Fruit fly (Drosophila melanogaster) whole organism, adult: ENCODE data around the gene CG32299.

Experiments
- CG11617 ChIP-seq: fragments of 200-800 bp; sonication (Bioruptor generic); optimal IDR thresholded peaks from 2 replicates; lab custom pipeline; 2017; ENCODE audit warnings: mild to moderate bottlenecking, missing biosample characterization, missing genetic modification reagents, missing genetic modification characterization
- CG12768 ChIP-seq: fragments of 200-800 bp; sonication (Bioruptor generic); optimal IDR thresholded peaks from 2 replicates; lab custom pipeline; 2017; ENCODE audit warnings: missing biosample characterization, missing genetic modification characterization, mild to moderate bottlenecking, moderate library complexity, missing genetic modification reagents
- CG14711 ChIP-seq: fragments of 200-800 bp; sonication (Bioruptor generic); optimal IDR thresholded peaks from 2 replicates; lab custom pipeline; 2018; ENCODE audit warnings: missing biosample characterization, mild to moderate bottlenecking, missing genetic modification characterization, moderate library complexity
- CG1620 ChIP-seq: fragments of 200-800 bp; sonication (Bioruptor generic); optimal IDR thresholded peaks from 2 replicates; lab custom pipeline; 2016; ENCODE audit warnings: missing biosample characterization, missing genetic modification characterization
- CG33017 ChIP-seq: fragments of 200-800 bp; sonication (Bioruptor generic); optimal IDR thresholded peaks from 2 replicates; lab custom pipeline; 2018; ENCODE audit warnings: missing biosample characterization, mild to moderate bottlenecking, missing genetic modification characterization, moderate library complexity
- CG5204 ChIP-seq: fragments of 200-800 bp; sonication (Bioruptor generic); optimal IDR thresholded peaks from 2 replicates; lab custom pipeline; 2016; ENCODE audit warnings: missing biosample characterization, missing genetic modification characterization
- CG7045 ChIP-seq: fragments of 200-800 bp; sonication (Bioruptor generic); optimal IDR thresholded peaks from 2 replicates; lab custom pipeline; 2017; ENCODE audit warnings: missing biosample characterization, mild to moderate bottlenecking, missing genetic modification characterization
- CG7101 ChIP-seq: fragments of 200-800 bp; sonication (Bioruptor generic); optimal IDR thresholded peaks from 2 replicates; lab custom pipeline; 2018; ENCODE audit warnings: missing biosample characterization, mild to moderate bottlenecking, missing genetic modification characterization, moderate library complexity
- Clk ChIP-seq: fragments of 200-800 bp; sonication (Bioruptor generic); optimal IDR thresholded peaks from 2 replicates; lab custom pipeline; 2017; ENCODE audit warnings: missing biosample characterization, missing genetic modification characterization
- Crg-1 ChIP-seq: fragments of 200-800 bp; sonication (Bioruptor generic); optimal IDR thresholded peaks from 2 replicates; lab custom pipeline; 2016; ENCODE audit warnings: missing biosample characterization, missing genetic modification characterization
- Hr96 ChIP-seq: fragments of 200-800 bp; sonication (Bioruptor generic); optimal IDR thresholded peaks from 2 replicates; lab custom pipeline; 2016; ENCODE audit warnings: missing biosample characterization, missing genetic modification characterization
- Mnt ChIP-seq: fragments of 200-800 bp; sonication (Bioruptor generic); optimal IDR thresholded peaks from 2 replicates; lab custom pipeline; 2016; ENCODE audit warnings: missing biosample characterization, mild to moderate bottlenecking, missing genetic modification characterization
- bab1 ChIP-seq: fragments of 200-800 bp; sonication (Bioruptor generic); optimal IDR thresholded peaks from 3 replicates; lab custom pipeline; 2019; ENCODE audit warnings: missing biosample characterization, mild to moderate bottlenecking, missing genetic modification characterization, moderate library complexity
- cic ChIP-seq: fragments of 200-800 bp; sonication (Bioruptor generic); optimal IDR thresholded peaks from 2 replicates; lab custom pipeline; 2017; ENCODE audit warnings: missing biosample characterization, mild to moderate bottlenecking, missing genetic modification characterization, moderate library complexity
- cnc ChIP-seq, 2 experiments: fragments of >200 bp; optimal IDR thresholded peaks; 2 replicates each; lab custom pipeline; 2017
- kay ChIP-seq: fragments of 200-800 bp; sonication (Bioruptor generic); peaks from one replicate; lab custom pipeline; 2016; ENCODE audit warnings: missing biosample characterization, missing genetic modification characterization, borderline replicate concordance
- ovo ChIP-seq: fragments of 200-800 bp; sonication (Bioruptor generic); optimal IDR thresholded peaks from 2 replicates; lab custom pipeline; 2016; ENCODE audit warnings: missing biosample characterization, missing genetic modification characterization
- pad ChIP-seq: fragments of 200-800 bp; sonication (Bioruptor generic); optimal IDR thresholded peaks from 3 replicates; lab custom pipeline; 2017; ENCODE audit warnings: missing biosample characterization, missing genetic modification characterization, mild to moderate bottlenecking, moderate library complexity, missing genetic modification reagents
- tj ChIP-seq: fragments of 200-800 bp; sonication (Bioruptor generic); optimal IDR thresholded peaks from 3 replicates; lab custom pipeline; 2017; ENCODE audit warnings: missing biosample characterization, mild to moderate bottlenecking, missing genetic modification characterization, moderate library complexity
- toe ChIP-seq: fragments of 200-800 bp; sonication (Bioruptor generic); optimal IDR thresholded peaks from 2 replicates; lab custom pipeline; 2016; ENCODE audit warnings: missing biosample characterization, missing genetic modification characterization

Gene CG32299

dm6 chr3L:2379472-2379871, 11.3 kb downstream of the CG32299 start:
- TF ChIP-seq cnc (optimal IDR thresholded peaks at IDR 0.05; lab: Kevin White, UChicago) (no peak), CG11617 (GFP tag; lab: Kevin White, UChicago) (no peak), pad (GFP tag; lab: Kevin White, UChicago) (no peak), CG7101 (tag; lab: Kevin White, UChicago) (no peak), CG14711 (no peak), CG7045 (no peak)

- TF ChIP-seq CG14711 (no peak), CG7045 (no peak), CG33017 (tag; lab: Kevin White, UChicago) (no peak), Mnt (no peak)
These were observed 12.2 kb downstream of the CG32299 start for dm6 chr3L:2378549-2378948.

- TF ChIP-seq Hr96 (GFP tag; lab: Kevin White, UChicago) (no peak), Crg-1 (GFP tag; lab: Kevin White, UChicago) (no peak), pad (GFP tag; lab: Kevin White, UChicago) (peak; percentile 27), kay (GFP tag; lab: Kevin White, UChicago) (peak; percentile 92), CG7101 (tag; lab: Kevin White, UChicago) (peak; percentile 4), CG1620 (GFP tag; lab: Kevin White, UChicago) (peak; percentile 6), bab1 (GFP tag; lab: Kevin White, UChicago) (peak; percentile 42), Mnt (peak; percentile 48), toe (GFP tag; lab: Kevin White, UChicago) (no peak)
These were observed 13.5 kb downstream of the CG32299 start, which contains the start of the genes CG15877 and Svil for dm6 chr3L:2377114-2377783. TSS of gene CG15877 (minus strand) at chr3L:2377556. TSS of gene Svil (plus strand) at chr3L:2377655.

- TF ChIP-seq CG7101 (tag; lab: Kevin White, UChicago) (peak; percentile 99), CG1620 (GFP tag; lab: Kevin White, UChicago) (peak; percentile 99), CG14711 (peak; percentile 98), Clk (GFP tag; lab: Kevin White, UChicago) (peak; percentile 98), CG12768 (peak; percentile 99), Mnt (peak; percentile 100), Crg-1 (GFP tag; lab: Kevin White, UChicago) (peak; percentile 99), CG5204 (GFP tag; lab: Kevin White, UChicago) (peak; percentile 99), cnc (optimal IDR thresholded peaks at IDR 0.05; lab: Kevin White, UChicago) (no peak), CG11617 (GFP tag; lab: Kevin White, UChicago) (peak; percentile 98), CG7045 (peak; percentile 99), ovo (GFP tag; lab: Kevin White, UChicago) (peak; percentile 97), Hr96 (GFP tag; lab: Kevin White, UChicago) (peak; percentile 99), cic (GFP tag; lab: Kevin White, UChicago) (peak; percentile 91), bab1 (GFP tag; lab: Kevin White, UChicago) (peak; percentile 99), kay (GFP tag; lab: Kevin White, UChicago) (peak; percentile 97), CG33017 (tag; lab: Kevin White, UChicago) (peak; percentile 99), tj (GFP tag; lab: Kevin White, UChicago) (peak; percentile 91), toe (GFP tag; lab: Kevin White, UChicago) (peak; percentile 100), pad (GFP tag; lab: Kevin White, UChicago) (peak; percentile 94)
These were observed 17.3 kb downstream of the CG32299 start, which contains the start of the genes mRpL23 and CG9004 for dm6 chr3L:2373421-2374043. TSS of gene mRpL23 (minus strand) at chr3L:2373704. TSS of gene CG9004 (plus strand) at chr3L:2373728.

- TF ChIP-seq Mnt = peak; percentile 38
- TF ChIP-seq Crg-1 (GFP tag; lab: Kevin White, UChicago) = no peak
- peak; percentile 22 for TF ChIP-seq pad (GFP tag; lab: Kevin White, UChicago)
- peak; percentile 62 for TF ChIP-seq ovo (GFP tag; lab: Kevin White, UChicago)
- peak; percentile 29 for TF ChIP-seq tj (GFP tag; lab: Kevin White, UChicago)
- peak; percentile 59 for TF ChIP-seq CG7101 (tag; lab: Kevin White, UChicago)
- no peak for TF ChIP-seq cic (GFP tag; lab: Kevin White, UChicago)
- TF ChIP-seq bab1 (GFP tag; lab: Kevin White, UChicago) = peak; percentile 84
- no peak for TF ChIP-seq Hr96 (GFP tag; lab: Kevin White, UChicago)
- peak; percentile 30 for TF ChIP-seq toe (GFP tag; lab: Kevin White, UChicago)
- TF ChIP-seq kay (GFP tag; lab: Kevin White, UChicago) = peak; percentile 55
- TF ChIP-seq CG7045 = peak; percentile 44
- TF ChIP-seq CG1620 (GFP tag; lab: Kevin White, UChicago) = peak; percentile 43
- no peak for TF ChIP-seq cnc (optimal IDR thresholded peaks at IDR 0.05; lab: Kevin White, UChicago)
- no peak for TF ChIP-seq CG33017 (tag; lab: Kevin White, UChicago)
- peak; percentile 44 for TF ChIP-seq CG11617 (GFP tag; lab: Kevin White, UChicago)
- peak; percentile 52 for TF ChIP-seq CG14711
- TF ChIP-seq Clk (GFP tag; lab: Kevin White, UChicago) = no peak
These were observed 18.9 kb downstream of the CG32299 start, which contains the start of the genes CG1317 and CG8993 for dm6 chr3L:2371882-2372281. TSS of gene CG1317 (minus strand) at chr3L:2371939. TSS of gene CG8993 (plus strand) at chr3L:2372199.

dm6 chr3L:2360257-2360656, 30.5 kb downstream of the CG32299 start, which contains the start of gene CG13801:
TSS of gene CG13801 (plus strand) at chr3L:2360557.
- no peak for TF ChIP-seq CG7101 (tag; lab: Kevin White, UChicago)
